Fruit fly (Drosophila melanogaster) whole organism, embryonic: ENCODE measurements around the gene CG11699.

ENCODE experiments used
- ATbp ChIP-seq: fragments of 200-800 bp; sonication (Bioruptor generic); optimal IDR thresholded peaks from 2 replicates; lab custom pipeline; 2017; ENCODE audit warnings: missing biosample characterization, mild to moderate bottlenecking, missing genetic modification characterization, missing genetic modification reagents
- Atf3 ChIP-seq: fragments of 200-800 bp; sonication (Bioruptor generic); optimal IDR thresholded peaks from 3 replicates; lab custom pipeline; 2016; ENCODE audit warnings: missing biosample characterization, missing genetic modification characterization
- CG11695 ChIP-seq: fragments of 200-800 bp; sonication (Bioruptor generic); IDR thresholded peaks from 3 replicates; pipeline ENCODE4 v1.3.6; 2022; ENCODE audit warnings: missing biosample characterization, missing genetic modification characterization
- CG12219 ChIP-seq: fragments of 200-800 bp; sonication (Bioruptor generic); optimal IDR thresholded peaks from 3 replicates; lab custom pipeline; 2018; ENCODE audit warnings: missing biosample characterization, mild to moderate bottlenecking, missing genetic modification characterization
- CG1233 ChIP-seq: fragments of 200-800 bp; sonication (Bioruptor generic); optimal IDR thresholded peaks from 4 replicates; lab custom pipeline; 2018; ENCODE audit warnings: missing biosample characterization, mild to moderate bottlenecking, missing genetic modification characterization
- CG14441 ChIP-seq: fragments of 200-800 bp; sonication (Bioruptor generic); IDR thresholded peaks from 2 replicates; pipeline ENCODE4 v1.3.6; 2022; ENCODE audit warnings: missing biosample characterization, missing genetic modification characterization
- CG14710 ChIP-seq: fragments of 200-800 bp; sonication (Bioruptor generic); optimal IDR thresholded peaks from 3 replicates; lab custom pipeline; 2019; ENCODE audit warnings: missing biosample characterization, mild to moderate bottlenecking, missing genetic modification characterization, moderate library complexity
- CG15479 ChIP-seq: fragments of 200-800 bp; sonication (Bioruptor generic); optimal IDR thresholded peaks from 3 replicates; lab custom pipeline; 2019; ENCODE audit warnings: missing biosample characterization, mild to moderate bottlenecking, missing genetic modification characterization, moderate library complexity
- CG15696 ChIP-seq: fragments of 200-800 bp; sonication (Bioruptor generic); optimal IDR thresholded peaks from 2 replicates; lab custom pipeline; 2019; ENCODE audit warnings: missing biosample characterization, mild to moderate bottlenecking, missing genetic modification characterization, moderate library complexity
- CG16815 ChIP-seq: fragments of 200-800 bp; sonication (Bioruptor generic); optimal IDR thresholded peaks from 3 replicates; lab custom pipeline; 2017; ENCODE audit warnings: missing biosample characterization, mild to moderate bottlenecking, missing genetic modification characterization
- CG2120 ChIP-seq: fragments of 200-800 bp; sonication (Bioruptor generic); optimal IDR thresholded peaks from 3 replicates; lab custom pipeline; 2016; ENCODE audit warnings: missing biosample characterization, missing genetic modification characterization
- CG3163 ChIP-seq: fragments of 200-800 bp; sonication (Bioruptor generic); optimal IDR thresholded peaks from 3 replicates; lab custom pipeline; 2016; ENCODE audit warnings: missing biosample characterization, missing genetic modification characterization
- CG32767 ChIP-seq: fragments of 200-800 bp; sonication (Bioruptor generic); IDR thresholded peaks from 2 replicates; pipeline ENCODE4 v1.3.6; 2022; ENCODE audit warnings: missing biosample characterization, missing genetic modification characterization
- CG3838 ChIP-seq: fragments of 200-800 bp; sonication (Bioruptor generic); optimal IDR thresholded peaks from 3 replicates; lab custom pipeline; 2016; ENCODE audit warnings: missing biosample characterization, missing genetic modification characterization
- CG8281 ChIP-seq: fragments of 200-800 bp; sonication (Bioruptor generic); optimal IDR thresholded peaks from 2 replicates; lab custom pipeline; 2018; ENCODE audit warnings: missing biosample characterization, mild to moderate bottlenecking, missing genetic modification characterization, moderate library complexity
- CoRest ChIP-seq: fragments of 200-800 bp; sonication (Bioruptor generic); optimal IDR thresholded peaks from 3 replicates; lab custom pipeline; 2018; ENCODE audit warnings: missing biosample characterization, mild to moderate bottlenecking, missing genetic modification characterization, moderate library complexity
- D ChIP-seq, 2 experiments: fragments of 200-800 bp in 1 of 2; fragments of >200 bp in 1 of 2; sonication (Bioruptor generic) in 1 of 2; optimal IDR thresholded peaks; 2 replicates in 1 of 2; 3 replicates in 1 of 2; lab custom pipeline; 2017; ENCODE audit warnings: mild to moderate bottlenecking in 1 of 2, missing biosample characterization in 1 of 2, missing genetic modification characterization in 1 of 2, missing genetic modification reagents in 1 of 2
- Doc3 ChIP-seq: fragments of 200-800 bp; sonication (Bioruptor generic); IDR thresholded peaks from 3 replicates; pipeline ENCODE4 v1.3.6; 2022; ENCODE audit warnings: missing biosample characterization, missing genetic modification characterization; ENCODE audit not compliant: partially characterized antibody
- Dp ChIP-seq: fragments of 200-800 bp; sonication (Bioruptor generic); optimal IDR thresholded peaks from 2 replicates; lab custom pipeline; 2018; ENCODE audit warnings: missing biosample characterization, mild to moderate bottlenecking, missing genetic modification characterization, moderate library complexity
- E2f2 ChIP-seq: fragments of 200-800 bp; sonication (Bioruptor generic); IDR thresholded peaks from 2 replicates; pipeline ENCODE4 v1.3.6; 2022; ENCODE audit warnings: missing biosample characterization, missing genetic modification characterization
- Gug ChIP-seq: fragments of 200-800 bp; sonication (Bioruptor generic); IDR thresholded peaks from 4 replicates; pipeline ENCODE4 v1.3.6; 2022; ENCODE audit warnings: missing biosample characterization, missing genetic modification characterization
- Hr78 ChIP-seq, 2 experiments: fragments of 200-800 bp in 1 of 2; fragments of >200 bp in 1 of 2; sonication (Bioruptor generic) in 1 of 2; optimal IDR thresholded peaks; 2 replicates each; lab custom pipeline; 2017 to 2019; ENCODE audit warnings: missing biosample characterization in 2 of 2, missing genetic modification characterization in 2 of 2, mild to moderate bottlenecking in 1 of 2, moderate library complexity in 1 of 2
- Lpt ChIP-seq: fragments of >200 bp; optimal IDR thresholded peaks from 2 replicates; lab custom pipeline; 2018; ENCODE audit warnings: missing biosample characterization, missing genetic modification characterization
- MBD-R2 ChIP-seq: fragments of 200-800 bp; sonication (Bioruptor generic); IDR thresholded peaks from 2 replicates; pipeline ENCODE4 v1.3.6; 2022; ENCODE audit warnings: missing biosample characterization, missing genetic modification characterization
- NFAT ChIP-seq: fragments of 200-800 bp; sonication (Bioruptor generic); IDR thresholded peaks from 2 replicates; pipeline ENCODE4 v1.3.6; 2022; ENCODE audit warnings: missing biosample characterization, missing genetic modification characterization
- Oaz ChIP-seq: fragments of 200-800 bp; sonication (Bioruptor generic); IDR thresholded peaks from 2 replicates; pipeline ENCODE4 v1.3.6; 2022; ENCODE audit warnings: missing biosample characterization, missing genetic modification characterization
- Sry-β ChIP-seq: fragments of 200-800 bp; sonication (Bioruptor generic); optimal IDR thresholded peaks from 2 replicates; lab custom pipeline; 2018; ENCODE audit warnings: missing biosample characterization, mild to moderate bottlenecking, missing genetic modification characterization, moderate library complexity
- ara ChIP-seq: fragments of 200-800 bp; sonication (Bioruptor generic); IDR thresholded peaks from 2 replicates; pipeline ENCODE4 v1.3.6; 2022; ENCODE audit warnings: missing biosample characterization, missing genetic modification characterization
- ash1 ChIP-seq: fragments of 200-800 bp; sonication (Bioruptor generic); optimal IDR thresholded peaks from 2 replicates; lab custom pipeline; 2018; ENCODE audit warnings: missing biosample characterization, mild to moderate bottlenecking, missing genetic modification characterization
- chif ChIP-seq, 2 experiments: fragments of 200-800 bp; sonication (Bioruptor generic); optimal IDR thresholded peaks; 3 replicates each; lab custom pipeline; 2016; ENCODE audit warnings: missing biosample characterization in 2 of 2, missing genetic modification characterization in 2 of 2
- crp ChIP-seq, 2 experiments: fragments of 200-800 bp; sonication (Bioruptor generic); optimal IDR thresholded peaks; 2 replicates in 1 of 2; 3 replicates in 1 of 2; lab custom pipeline; 2017; ENCODE audit warnings: missing biosample characterization in 2 of 2, missing genetic modification characterization in 2 of 2, mild to moderate bottlenecking in 1 of 2, moderate library complexity in 1 of 2
- da ChIP-seq: fragments of 200-800 bp; sonication (Bioruptor generic); optimal IDR thresholded peaks from 2 replicates; lab custom pipeline; 2016; ENCODE audit warnings: missing biosample characterization, missing genetic modification characterization
- danr ChIP-seq: fragments of 200-800 bp; sonication (Bioruptor generic); IDR thresholded peaks from 2 replicates; pipeline ENCODE4 v1.3.6; 2022; ENCODE audit warnings: missing biosample characterization, missing genetic modification characterization
- dimm ChIP-seq: fragments of 200-800 bp; sonication (Bioruptor generic); IDR thresholded peaks from 2 replicates; pipeline ENCODE4 v1.3.6; 2022; ENCODE audit warnings: missing biosample characterization, missing genetic modification characterization
- gfzf ChIP-seq: fragments of 200-800 bp; sonication (Bioruptor generic); optimal IDR thresholded peaks from 2 replicates; lab custom pipeline; 2016; ENCODE audit warnings: missing biosample characterization, mild to moderate bottlenecking, missing genetic modification characterization, moderate library complexity
- grau ChIP-seq: fragments of 200-800 bp; optimal IDR thresholded peaks from 3 replicates; lab custom pipeline; 2019; ENCODE audit warnings: missing biosample characterization, mild to moderate bottlenecking, missing genetic modification characterization, moderate library complexity
- gsb-n ChIP-seq: fragments of 200-800 bp; sonication (Bioruptor generic); optimal IDR thresholded peaks from 3 replicates; lab custom pipeline; 2018; ENCODE audit warnings: missing biosample characterization, mild to moderate bottlenecking, missing genetic modification characterization
- h ChIP-seq: fragments of >200 bp; optimal IDR thresholded peaks from 2 replicates; lab custom pipeline; 2017
- jing ChIP-seq: fragments of 200-800 bp; sonication (Bioruptor generic); optimal IDR thresholded peaks from 2 replicates; lab custom pipeline; 2018; ENCODE audit warnings: missing biosample characterization, mild to moderate bottlenecking, missing genetic modification characterization
- jumu ChIP-seq: fragments of 200-800 bp; sonication (Bioruptor generic); optimal IDR thresholded peaks from 3 replicates; lab custom pipeline; 2016; ENCODE audit warnings: missing biosample characterization, missing genetic modification characterization
- kni ChIP-seq: fragments of 200-800 bp; sonication (Bioruptor generic); optimal IDR thresholded peaks from 3 replicates; lab custom pipeline; 2017; ENCODE audit warnings: mild to moderate bottlenecking, missing biosample characterization, missing genetic modification reagents, missing genetic modification characterization
- knrl ChIP-seq: fragments of 200-800 bp; sonication (Bioruptor generic); IDR thresholded peaks from 3 replicates; pipeline ENCODE4 v1.3.6; 2022; ENCODE audit warnings: missing biosample characterization, missing genetic modification characterization; ENCODE audit not compliant: partially characterized antibody
- otp ChIP-seq: fragments of 200-800 bp; sonication (Bioruptor generic); IDR thresholded peaks from 3 replicates; pipeline ENCODE4, ENCODE4 v1.3.6; 2022; ENCODE audit warnings: missing biosample characterization, missing genetic modification characterization
- pzg ChIP-seq: fragments of 200-800 bp; sonication (Bioruptor generic); optimal IDR thresholded peaks from 3 replicates; lab custom pipeline; 2018; ENCODE audit warnings: missing biosample characterization, mild to moderate bottlenecking, missing genetic modification characterization, moderate library complexity
- row ChIP-seq: fragments of 200-800 bp; sonication (Bioruptor generic); IDR thresholded peaks from 3 replicates; pipeline ENCODE4 v1.3.6; 2022; ENCODE audit warnings: missing biosample characterization, missing genetic modification characterization
- sens ChIP-seq: fragments of 200-800 bp; sonication (Bioruptor generic); peaks from one replicate; lab custom pipeline; 2016; ENCODE audit warnings: missing biosample characterization, missing genetic modification characterization
- slbo ChIP-seq: fragments of 200-800 bp; sonication (Bioruptor generic); IDR thresholded peaks from 2 replicates; pipeline ENCODE4 v1.3.6; 2022; ENCODE audit warnings: missing biosample characterization, missing genetic modification characterization
- ssp ChIP-seq: fragments of 200-800 bp; sonication (Bioruptor generic); IDR thresholded peaks from 2 replicates; pipeline ENCODE4 v1.3.6; 2022; ENCODE audit warnings: missing biosample characterization, missing genetic modification characterization
- trem ChIP-seq: fragments of 200-800 bp; optimal IDR thresholded peaks from 3 replicates; lab custom pipeline; 2019; ENCODE audit warnings: missing biosample characterization, mild to moderate bottlenecking, missing genetic modification characterization, moderate library complexity
- zen2 ChIP-seq: fragments of 200-800 bp; sonication (Bioruptor generic); IDR thresholded peaks from 3 replicates; pipeline ENCODE4 v1.3.6; 2022; ENCODE audit warnings: missing biosample characterization, missing genetic modification characterization; ENCODE audit not compliant: partially characterized antibody

The CG11699 gene

DNA sequence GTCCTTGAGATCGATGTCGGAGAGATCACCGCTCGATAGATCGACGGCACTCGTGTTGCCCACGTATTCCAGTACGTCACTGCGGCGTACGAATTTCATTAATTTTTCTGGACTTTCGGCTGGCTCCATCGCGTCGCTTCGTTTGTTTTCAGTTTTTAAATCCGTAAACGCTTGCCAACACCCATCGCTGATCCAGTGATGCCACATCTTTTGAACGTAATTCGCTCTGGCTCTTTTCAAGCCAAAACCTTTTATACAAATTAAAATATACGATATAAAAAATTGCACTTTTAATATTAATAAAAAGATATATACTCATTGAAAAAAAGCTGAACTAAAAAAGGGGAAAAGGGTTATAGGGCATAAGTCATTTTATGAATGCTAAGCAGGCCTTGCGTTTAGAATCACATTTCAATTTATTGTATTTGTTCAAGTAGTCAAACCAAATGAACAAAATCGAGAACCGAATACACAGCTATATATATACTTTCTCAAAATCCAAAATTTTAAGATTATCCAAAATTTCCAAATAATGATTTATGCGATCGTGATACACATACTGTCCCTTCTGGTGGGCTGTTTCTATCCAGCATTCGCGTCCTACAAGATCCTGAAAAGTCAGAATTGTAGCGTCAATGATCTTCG is 2.0 kb downstream of the CG11699 start, which contains the start of the genes Kmn1 and Reepl1 (continued):
- TF ChIP-seq CG11695 (GFP tag; lab: Robert Waterston, UW), result no peak
- TF ChIP-seq CG15696 (tag; lab: Kevin White, UChicago), result no peak
- no peak for TF ChIP-seq trem (tag; lab: Kevin White, UChicago)
- no peak for TF ChIP-seq Doc3 (GFP tag; lab: Robert Waterston, UW)
- no peak for TF ChIP-seq gsb-n (tag; lab: Kevin White, UChicago)
- TF ChIP-seq kni (GFP tag; lab: Kevin White, UChicago), result no peak
- no peak for TF ChIP-seq Hr78 (GFP tag; optimal IDR thresholded peaks at IDR 0.05; lab: Kevin White, UChicago)
- TF ChIP-seq Lpt (GFP tag; lab: Kevin White, UChicago), result no peak
- no peak for TF ChIP-seq CG8281 (tag; lab: Kevin White, UChicago)
- TF ChIP-seq CG14710 (tag; lab: Kevin White, UChicago), result peak; percentile 2
- TF ChIP-seq CG3838 (GFP tag; lab: Kevin White, UChicago), result no peak
- TF ChIP-seq D (optimal IDR thresholded peaks at IDR 0.05; lab: Kevin White, UChicago), result no peak
- no peak for TF ChIP-seq D (GFP tag; optimal IDR thresholded peaks at IDR 0.05; lab: Kevin White, UChicago)
- no peak for TF ChIP-seq CG32767 (GFP tag; lab: Robert Waterston, UW)
- TF ChIP-seq h (lab: Kevin White, UChicago), result no peak
- TF ChIP-seq CG3163 (GFP tag; lab: Kevin White, UChicago), result no peak
- peak; percentile 16 for TF ChIP-seq CG2120
- peak; percentile 20 for TF ChIP-seq CoRest (tag; lab: Kevin White, UChicago)
- TF ChIP-seq otp (GFP tag; lab: Robert Waterston, UW), result no peak
- TF ChIP-seq crp (GFP tag; optimal IDR thresholded peaks at IDR 0.05; lab: Kevin White, UChicago), result peak in 1 of 2 experiments; percentile 70
- TF ChIP-seq zen2, result no peak
- TF ChIP-seq da (GFP tag; lab: Kevin White, UChicago), result no peak
- TF ChIP-seq grau (tag; lab: Kevin White, UChicago), result peak; percentile 3
- no peak for TF ChIP-seq Gug
- TF ChIP-seq CG15479 (GFP tag; lab: Kevin White, UChicago), result no peak
- peak; percentile 33 for TF ChIP-seq gfzf (GFP tag; lab: Kevin White, UChicago)
- peak; percentile 67 for TF ChIP-seq MBD-R2 (GFP tag; lab: Robert Waterston, UW)
- no peak for TF ChIP-seq jing
- no peak for TF ChIP-seq Oaz (GFP tag; lab: Robert Waterston, UW)
- TF ChIP-seq slbo (GFP tag; lab: Robert Waterston, UW), result peak; percentile 62
- peak; percentile 32; the same call in 1 of the 2 replicates for TF ChIP-seq ssp (GFP tag; lab: Robert Waterston, UW)
- peak; percentile 21 for TF ChIP-seq jumu (GFP tag; lab: Kevin White, UChicago)
- no peak for TF ChIP-seq CG14441 (GFP tag; lab: Robert Waterston, UW)
- TF ChIP-seq chif (GFP tag; optimal IDR thresholded peaks at IDR 0.05; lab: Kevin White, UChicago), result no peak
- peak; percentile 29 for TF ChIP-seq pzg (GFP tag; lab: Kevin White, UChicago)
- TF ChIP-seq ara, result no peak
- no peak for TF ChIP-seq ATbp (GFP tag; lab: Kevin White, UChicago)
- TF ChIP-seq danr (GFP tag; lab: Robert Waterston, UW), result no peak
- TF ChIP-seq row (GFP tag; lab: Robert Waterston, UW), result peak; percentile 72
- no peak for TF ChIP-seq CG1233 (GFP tag; lab: Kevin White, UChicago)
- peak; percentile 45 for TF ChIP-seq Dp (GFP tag; lab: Kevin White, UChicago)
- TF ChIP-seq CG16815 (GFP tag; lab: Kevin White, UChicago), result no peak
- no peak for TF ChIP-seq dimm (GFP tag; lab: Robert Waterston, UW)
- no peak for TF ChIP-seq Atf3 (GFP tag; lab: Kevin White, UChicago)
- peak; percentile 52; the same call in 1 of the 2 replicates for TF ChIP-seq E2f2 (GFP tag; lab: Robert Waterston, UW)
- TF ChIP-seq CG12219 (GFP tag; lab: Kevin White, UChicago), result no peak
- TF ChIP-seq ash1 (GFP tag; lab: Kevin White, UChicago), result no peak
- peak; percentile 12; the same call in 1 of the 2 replicates for TF ChIP-seq NFAT (GFP tag; lab: Robert Waterston, UW)
- peak; percentile 88 for TF ChIP-seq Sry-β (GFP tag; lab: Kevin White, UChicago)
- TF ChIP-seq knrl (GFP tag; lab: Robert Waterston, UW), result no peak
- TF ChIP-seq sens (GFP tag; lab: Kevin White, UChicago), result peak; percentile 18
